Fruit fly (Drosophila melanogaster) whole organism: Measurements from ENCODE around the gene CG10514.

ENCODE experiments used
- CG8478 ChIP-seq: fragments of >200 bp; optimal IDR thresholded peaks from 2 replicates; lab custom pipeline; 2018; ENCODE audit warnings: inconsistent platforms
- Dll ChIP-seq: fragments of >200 bp; optimal IDR thresholded peaks from 2 replicates; lab custom pipeline; 2017
- EcR ChIP-seq, 2 experiments: fragments of >200 bp; optimal IDR thresholded peaks; 2 replicates each; lab custom pipeline; 2017; ENCODE audit warnings: missing biosample characterization in 2 of 2, missing genetic modification characterization in 2 of 2, missing genetic modification reagents in 2 of 2
- pan ChIP-seq: fragments of >200 bp; optimal IDR thresholded peaks from 2 replicates; lab custom pipeline; 2017
- psq ChIP-seq: fragments of >200 bp; optimal IDR thresholded peaks from 2 replicates; lab custom pipeline; 2017
- usp ChIP-seq: fragments of >200 bp; optimal IDR thresholded peaks from 2 replicates; lab custom pipeline; 2017; ENCODE audit warnings: missing biosample characterization, missing genetic modification characterization, mixed read lengths

Gene CG10514

dm6 chr3R:25262322-25262761 lies 17.3 kb downstream of the CG10514 start, which contains the start of the genes Kdsr and CG11858:
Gene Kdsr (minus strand): TSS chr3R:25262498.
Gene CG11858 (plus strand): TSS chr3R:25262741.
- TF ChIP-seq usp (GFP tag; lab: Kevin White, UChicago) (no peak), CG8478 (lab: Kevin White, UChicago) (no peak), Dll (lab: Kevin White, UChicago) (no peak), psq (lab: Kevin White, UChicago) (no peak), EcR (GFP tag; optimal IDR thresholded peaks at IDR 0.05; lab: Kevin White, UChicago) (no peak), pan (no peak)

dm6 chr3R:25260670-25261069 lies 19.0 kb downstream of the CG10514 start:
- no peak for TF ChIP-seq psq (lab: Kevin White, UChicago)

dm6 chr3R:25258628-25259240 lies 20.9 kb downstream of the CG10514 start, which contains the start of gene CG11857:
Gene CG11857 (plus strand): TSS chr3R:25258898.
- TF ChIP-seq usp (GFP tag; lab: Kevin White, UChicago) = no peak
- no peak for TF ChIP-seq Dll (lab: Kevin White, UChicago)

- no peak for TF ChIP-seq Dll (lab: Kevin White, UChicago)
- TF ChIP-seq EcR (GFP tag; optimal IDR thresholded peaks at IDR 0.05; lab: Kevin White, UChicago) = no peak
- TF ChIP-seq usp (GFP tag; lab: Kevin White, UChicago) = no peak
- TF ChIP-seq psq (lab: Kevin White, UChicago) = no peak
- TF ChIP-seq pan = no peak
- no peak for TF ChIP-seq CG8478 (lab: Kevin White, UChicago)
Measured at dm6 chr3R:25249145-25250141, 30.2 kb downstream of the CG10514 start, which contains the start of gene Nup358. Gene Nup358 (plus strand): TSS chr3R:25249348.

dm6 chr3R:25247379-25247869 lies 32.2 kb downstream of the CG10514 start, which contains the start of the genes RpS27 and Nup37:
Gene RpS27 (minus strand): TSS chr3R:25247514.
Gene Nup37 (plus strand): TSS chr3R:25247658.
- no peak for TF ChIP-seq usp (GFP tag; lab: Kevin White, UChicago)
- no peak for TF ChIP-seq EcR (GFP tag; optimal IDR thresholded peaks at IDR 0.05; lab: Kevin White, UChicago)
- no peak for TF ChIP-seq pan
- TF ChIP-seq CG8478 (lab: Kevin White, UChicago) = no peak

dm6 chr3R:25245052-25245813 lies 34.4 kb downstream of the CG10514 start, which contains the start of gene bam:
Gene bam (minus strand): TSS chr3R:25245109.
- TF ChIP-seq Dll (lab: Kevin White, UChicago) (no peak), EcR (GFP tag; optimal IDR thresholded peaks at IDR 0.05; lab: Kevin White, UChicago) (no peak), psq (lab: Kevin White, UChicago) (no peak), pan (no peak)

dm6 chr3R:25241507-25242070 lies 38.1 kb downstream of the CG10514 start, which contains the start of gene CG11854:
Gene CG11854 (plus strand): TSS chr3R:25242020.
- TF ChIP-seq psq (lab: Kevin White, UChicago) (no peak), Dll (lab: Kevin White, UChicago) (no peak), CG8478 (lab: Kevin White, UChicago) (no peak), EcR (GFP tag; optimal IDR thresholded peaks at IDR 0.05; lab: Kevin White, UChicago) (no peak)

- TF ChIP-seq EcR (GFP tag; optimal IDR thresholded peaks at IDR 0.05; lab: Kevin White, UChicago) = no peak
- no peak for TF ChIP-seq psq (lab: Kevin White, UChicago)
- TF ChIP-seq CG8478 (lab: Kevin White, UChicago) = no peak
- no peak for TF ChIP-seq pan
- TF ChIP-seq Dll (lab: Kevin White, UChicago) = no peak
- no peak for TF ChIP-seq usp (GFP tag; lab: Kevin White, UChicago)
Measured at dm6 chr3R:25239880-25240279, 39.8 kb downstream of the CG10514 start, which contains the start of gene to. Gene to (plus strand): TSS chr3R:25240180.

- TF ChIP-seq usp (GFP tag; lab: Kevin White, UChicago) = no peak
- no peak for TF ChIP-seq psq (lab: Kevin White, UChicago)
- no peak for TF ChIP-seq Dll (lab: Kevin White, UChicago)
- TF ChIP-seq pan = no peak
- TF ChIP-seq CG8478 (lab: Kevin White, UChicago) = no peak
Measured at dm6 chr3R:25238771-25239700, 40.6 kb downstream of the CG10514 start.

- no peak for TF ChIP-seq Dll (lab: Kevin White, UChicago)
- no peak for TF ChIP-seq CG8478 (lab: Kevin White, UChicago)
- TF ChIP-seq EcR (GFP tag; optimal IDR thresholded peaks at IDR 0.05; lab: Kevin White, UChicago) = no peak
- TF ChIP-seq pan = no peak
- no peak for TF ChIP-seq usp (GFP tag; lab: Kevin White, UChicago)
- TF ChIP-seq psq (lab: Kevin White, UChicago) = no peak
Measured at dm6 chr3R:25237314-25237713, 42.3 kb downstream of the CG10514 start, which contains the start of gene Jhbp7. Gene Jhbp7 (plus strand): TSS chr3R:25237614.
